Worm (Caenorhabditis elegans): ENCODE measurements around the gene str-69.

DNA sequence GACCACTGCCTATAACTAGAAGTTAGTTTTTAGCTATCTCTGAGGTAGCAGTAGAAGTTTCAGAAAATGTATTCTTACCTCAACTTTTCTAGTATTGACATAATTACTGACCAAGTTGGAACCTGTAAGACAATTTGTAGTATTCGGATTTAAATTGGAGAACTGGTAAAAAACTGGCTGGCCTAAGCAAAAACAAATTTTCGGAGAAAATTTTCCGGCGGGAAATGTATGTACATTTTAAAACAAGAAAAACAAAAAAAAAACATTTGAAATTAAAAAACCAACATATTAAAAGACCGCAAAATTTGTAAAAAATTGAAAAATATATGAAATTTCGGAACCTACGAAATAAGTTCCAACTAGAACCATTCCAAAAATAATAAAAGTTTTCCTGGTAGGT lies 41.2 kb upstream of the str-69 start, which contains the start of gene srab-11:
- TF ChIP-seq egl-13 (tag; optimal IDR thresholded peaks at IDR 0.05) (no peak), egl-27 (tag; optimal IDR thresholded peaks at IDR 0.05) (no peak), nhr-28 (tag; optimal IDR thresholded peaks at IDR 0.05) (no peak), nhr-77 (tag; optimal IDR thresholded peaks at IDR 0.05) (no peak), nhr-76 (tag; optimal IDR thresholded peaks at IDR 0.05) (no peak), hpl-2 (GFP tag; optimal IDR thresholded peaks at IDR 0.05) (no peak), ceh-82 (tag; optimal IDR thresholded peaks at IDR 0.05) (no peak), mdl-1 (tag; optimal IDR thresholded peaks at IDR 0.05) (no peak), nhr-19 (GFP tag; conservative IDR thresholded peaks at IDR 0.05) (no peak), jun-1 (tag; optimal IDR thresholded peaks at IDR 0.05) (no peak)
